Fruit fly (Drosophila melanogaster): ENCODE data around the gene CG32816.

DNA sequence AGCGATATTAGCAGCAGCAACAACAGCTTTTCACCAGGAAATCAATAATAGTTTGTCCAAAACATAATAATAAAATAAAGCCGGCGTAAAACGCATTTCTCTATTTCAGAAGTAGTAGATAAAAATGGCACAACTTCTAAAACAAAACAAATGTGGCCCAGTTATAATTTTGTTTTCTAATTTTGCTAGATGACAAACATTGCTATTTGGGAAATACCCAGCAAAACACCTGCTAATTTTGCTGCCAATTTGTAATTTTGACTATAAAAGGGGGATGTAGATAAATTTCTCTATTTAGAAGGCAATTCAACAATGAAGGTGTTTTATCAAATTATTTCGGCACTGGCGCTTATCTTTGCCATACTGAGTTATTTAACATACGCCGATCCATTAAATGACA is 117.8 kb downstream of the CG32816 start, which contains the start of gene CG43182:
- TF ChIP-seq CG11902 (GFP tag; optimal IDR thresholded peaks at IDR 0.05) = no peak
- no peak for TF ChIP-seq eg (GFP tag; IDR thresholded peaks at IDR 0.05)
- no peak for TF ChIP-seq CG8319 (GFP tag; optimal IDR thresholded peaks at IDR 0.05)
- no peak for TF ChIP-seq esn (GFP tag; optimal IDR thresholded peaks at IDR 0.05)
- TF ChIP-seq Hr4 (GFP tag; optimal IDR thresholded peaks at IDR 0.05) = no peak
- TF ChIP-seq acj6 (GFP tag; optimal IDR thresholded peaks at IDR 0.05) = no peak
- no peak for TF ChIP-seq CG8119 (GFP tag; IDR thresholded peaks at IDR 0.05)
- no peak for TF ChIP-seq Eip93F (GFP tag; optimal IDR thresholded peaks at IDR 0.05)
- TF ChIP-seq Lpt (GFP tag; optimal IDR thresholded peaks at IDR 0.05) = no peak
- no peak for TF ChIP-seq Sox102F (GFP tag; optimal IDR thresholded peaks at IDR 0.05)
- no peak for TF ChIP-seq Met (GFP tag; optimal IDR thresholded peaks at IDR 0.05)
- TF ChIP-seq fd59A (GFP tag; optimal IDR thresholded peaks at IDR 0.05) = no peak

All from whole organism, prepupa.